Worm (Caenorhabditis elegans): ENCODE results near the gene Y5H2A.4.

Y5H2A.4 gene

DNA sequence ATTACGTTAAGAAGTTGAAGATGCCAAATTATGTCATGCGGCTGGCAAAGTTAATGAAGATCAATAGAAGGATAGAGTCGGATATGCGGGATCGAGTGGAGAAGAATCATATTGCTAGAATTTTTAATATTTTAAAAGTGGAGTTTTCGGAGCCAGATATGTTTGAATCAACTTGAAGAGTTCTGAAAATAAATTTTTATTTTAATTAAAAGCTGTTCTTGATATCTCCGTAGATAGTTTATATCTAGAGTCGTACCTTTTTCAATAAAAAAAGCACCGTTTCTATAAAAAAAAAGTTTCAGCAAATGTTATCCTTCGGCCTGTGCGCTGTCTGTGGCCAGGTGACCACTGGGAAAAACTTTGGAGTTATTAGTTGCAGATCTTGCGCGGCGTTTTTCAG, 41.0 kb downstream of the Y5H2A.4 start, which contains the start of gene nhr-96:
Gene nhr-96 (plus strand): TSS at position 301 of the 400 bp plus-strand sequence.
- TF ChIP-seq hmg-11 (tag; optimal IDR thresholded peaks at IDR 0.05): no peak

DNA sequence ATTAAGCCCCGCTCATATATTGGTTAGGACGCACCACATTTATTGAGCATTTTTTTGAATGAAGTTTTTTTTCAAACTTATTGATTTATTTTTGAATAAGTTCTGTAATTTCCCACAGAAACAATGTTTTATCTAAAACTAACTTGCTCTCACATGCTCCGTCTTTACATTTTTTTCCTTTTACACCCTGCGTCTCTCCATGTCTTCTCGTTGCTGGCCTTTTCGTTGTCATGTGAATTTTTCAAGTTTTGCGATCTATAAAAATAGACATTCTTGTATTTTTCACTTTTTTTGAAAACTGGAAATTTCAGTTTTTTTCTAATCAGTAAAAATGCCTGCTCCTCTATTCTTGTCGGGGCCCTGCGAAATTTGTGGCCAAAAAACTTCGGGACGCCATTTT, 43.2 kb downstream of the Y5H2A.4 start, which contains the start of gene nhr-134:
Gene nhr-134 (plus strand): TSS at position 312 of the 400 bp plus-strand sequence.
- TF ChIP-seq lin-39 (tag; optimal IDR thresholded peaks at IDR 0.05) (no peak), snpc-4 (tag; optimal IDR thresholded peaks at IDR 0.05) (peak; percentile 34), pqm-1 (tag; optimal IDR thresholded peaks at IDR 0.05) (no peak), pha-4 (tag; optimal IDR thresholded peaks at IDR 0.05) (peak; percentile 63), elt-2 (tag; optimal IDR thresholded peaks at IDR 0.05) (peak; percentile 53), eor-1 (tag; optimal IDR thresholded peaks at IDR 0.05) (no peak)

DNA sequence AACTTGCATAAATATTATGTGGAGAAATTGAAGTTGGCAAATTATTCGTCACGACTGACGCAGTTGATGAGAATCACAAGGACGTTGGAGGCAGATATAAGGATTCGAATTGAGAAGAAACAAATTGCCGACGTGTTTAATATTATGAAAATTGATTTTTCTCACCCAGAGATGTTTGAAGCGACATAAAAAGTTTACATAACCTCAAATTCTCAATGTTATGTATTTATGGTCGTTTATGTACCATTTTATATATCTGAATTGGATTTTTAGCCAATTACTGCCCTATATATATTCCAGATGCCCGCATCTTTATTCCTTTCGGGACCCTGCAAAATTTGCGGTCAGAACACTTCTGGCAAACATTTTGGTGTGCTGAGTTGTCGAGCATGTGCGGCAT, 45.4 kb downstream of the Y5H2A.4 start, which contains the start of gene nhr-126:
Gene nhr-126 (plus strand): TSS at position 301 of the 400 bp plus-strand sequence.
- no peak for TF ChIP-seq jun-1 (tag; optimal IDR thresholded peaks at IDR 0.05)
- TF ChIP-seq nfya-1 (tag; optimal IDR thresholded peaks at IDR 0.05; ENCODE audit: insufficient read depth): no peak
- TF ChIP-seq lsy-12 (tag; optimal IDR thresholded peaks at IDR 0.05): no peak
- TF ChIP-seq daf-12 (tag; optimal IDR thresholded peaks at IDR 0.05): no peak
- TF ChIP-seq egl-27 (tag; optimal IDR thresholded peaks at IDR 0.05): no peak
- TF ChIP-seq nhr-25 (tag; optimal IDR thresholded peaks at IDR 0.05): no peak
- TF ChIP-seq snpc-4 (tag; optimal IDR thresholded peaks at IDR 0.05): no peak
- no peak for TF ChIP-seq fkh-10 (GFP tag; optimal IDR thresholded peaks at IDR 0.05)
- no peak for TF ChIP-seq nhr-11 (tag; optimal IDR thresholded peaks at IDR 0.05)
- no peak for TF ChIP-seq elt-3 (tag; optimal IDR thresholded peaks at IDR 0.05)
- no peak for TF ChIP-seq fos-1 (tag; optimal IDR thresholded peaks at IDR 0.05)
- no peak for TF ChIP-seq unc-62 (GFP tag; optimal IDR thresholded peaks at IDR 0.05)
- no peak for TF ChIP-seq lin-15B (tag; optimal IDR thresholded peaks at IDR 0.05)
- no peak for TF ChIP-seq ZK546.5 (tag; optimal IDR thresholded peaks at IDR 0.05)
- no peak for TF ChIP-seq pha-4 (tag; optimal IDR thresholded peaks at IDR 0.05)
- no peak for TF ChIP-seq ztf-4 (tag; optimal IDR thresholded peaks at IDR 0.05)

DNA sequence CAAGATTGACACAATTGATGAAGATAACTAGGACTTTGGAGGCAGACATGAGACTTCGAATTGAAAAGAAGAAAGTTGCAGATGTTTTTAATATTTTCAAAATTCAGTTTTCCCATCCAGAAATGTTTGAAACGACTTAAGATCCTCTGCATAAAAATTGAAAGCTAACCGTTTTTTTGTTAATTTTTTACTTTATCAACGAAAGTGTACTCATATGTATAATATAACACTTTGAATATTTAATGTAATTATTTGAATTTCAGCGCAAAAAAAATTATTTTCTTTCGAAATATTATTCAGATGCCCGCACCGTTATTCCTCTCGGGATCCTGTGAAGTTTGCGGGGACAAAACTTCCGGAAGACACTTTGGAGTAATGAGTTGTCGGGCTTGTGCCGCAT, 47.2 kb downstream of the Y5H2A.4 start, which contains the start of gene nhr-18:
Gene nhr-18 (plus strand): TSS at position 301 of the 400 bp plus-strand sequence.
- TF ChIP-seq unc-62 (GFP tag; optimal IDR thresholded peaks at IDR 0.05): no peak
- no peak for TF ChIP-seq nhr-76 (tag; optimal IDR thresholded peaks at IDR 0.05)
- no peak for TF ChIP-seq nhr-11 (tag; optimal IDR thresholded peaks at IDR 0.05)
- no peak for TF ChIP-seq lin-15B (tag; optimal IDR thresholded peaks at IDR 0.05)
- TF ChIP-seq ceh-16 (tag; optimal IDR thresholded peaks at IDR 0.05): no peak
- no peak for TF ChIP-seq R02D3.7 (tag; optimal IDR thresholded peaks at IDR 0.05)
- no peak for TF ChIP-seq ama-1 (optimal IDR thresholded peaks at IDR 0.05)
- TF ChIP-seq skn-1 (tag; optimal IDR thresholded peaks at IDR 0.05): no peak
- no peak for TF ChIP-seq nhr-43 (tag; optimal IDR thresholded peaks at IDR 0.05; ENCODE audit: poor library complexity, severe bottlenecking)
- no peak for TF ChIP-seq ceh-28 (tag; optimal IDR thresholded peaks at IDR 0.05)
- no peak for TF ChIP-seq tbx-2 (tag; optimal IDR thresholded peaks at IDR 0.05)
- TF ChIP-seq fos-1 (tag; optimal IDR thresholded peaks at IDR 0.05): no peak
- no peak for TF ChIP-seq nhr-25 (tag; optimal IDR thresholded peaks at IDR 0.05)
- no peak for TF ChIP-seq aly-2 (tag; optimal IDR thresholded peaks at IDR 0.05)
- TF ChIP-seq elt-3 (tag; optimal IDR thresholded peaks at IDR 0.05): no peak
- TF ChIP-seq nhr-23 (tag; optimal IDR thresholded peaks at IDR 0.05): no peak
- TF ChIP-seq mdl-1 (tag; optimal IDR thresholded peaks at IDR 0.05): no peak

DNA sequence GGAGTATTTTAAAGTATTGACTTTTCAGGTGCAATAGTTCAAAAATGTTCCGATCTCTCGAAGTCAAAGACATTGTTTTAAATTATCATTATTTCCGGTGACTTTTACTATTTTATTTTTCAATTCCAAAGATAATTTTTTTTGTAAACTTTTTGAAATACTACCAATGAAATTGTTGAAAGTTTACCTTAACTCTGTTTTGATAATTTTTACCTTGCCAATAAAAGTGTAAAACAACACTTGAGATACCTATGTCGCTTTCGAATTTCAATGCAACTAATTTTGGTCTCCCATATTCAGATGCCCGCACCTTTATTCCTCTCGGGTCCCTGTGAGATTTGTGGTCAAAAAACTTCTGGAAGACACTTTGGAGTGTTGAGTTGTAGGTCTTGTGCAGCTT, 49.0 kb downstream of the Y5H2A.4 start, which contains the start of gene nhr-103:
Gene nhr-103 (plus strand): TSS at position 301 of the 400 bp plus-strand sequence.
- TF ChIP-seq skn-1 (tag; optimal IDR thresholded peaks at IDR 0.05) (no peak), tbx-2 (tag; optimal IDR thresholded peaks at IDR 0.05) (no peak), unc-39 (tag; optimal IDR thresholded peaks at IDR 0.05) (no peak), nhr-43 (tag; optimal IDR thresholded peaks at IDR 0.05; ENCODE audit: poor library complexity, severe bottlenecking) (no peak), fkh-2 (tag; optimal IDR thresholded peaks at IDR 0.05) (no peak), ztf-11 (tag; optimal IDR thresholded peaks at IDR 0.05) (no peak), ama-1 (optimal IDR thresholded peaks at IDR 0.05) (no peak), ceh-28 (tag; optimal IDR thresholded peaks at IDR 0.05) (no peak), lin-15B (tag; optimal IDR thresholded peaks at IDR 0.05) (no peak), elt-2 (tag; optimal IDR thresholded peaks at IDR 0.05) (no peak), unc-62 (GFP tag; optimal IDR thresholded peaks at IDR 0.05) (no peak), daf-12 (tag; optimal IDR thresholded peaks at IDR 0.05) (no peak), ZK546.5 (tag; optimal IDR thresholded peaks at IDR 0.05) (no peak), nhr-237 (tag; optimal IDR thresholded peaks at IDR 0.05) (no peak)
